Worm (Caenorhabditis elegans) whole organism, L1 larva: ENCODE measurements around the gene C10C6.7.
"Not testable (repeated sequence)": the region's sequence is repeated elsewhere in the genome, so short reads cannot be mapped to it uniquely, and the experiment has no call there.

Source experiments
- C16A3.4 ChIP-seq: fragments of 150-350 bp; optimal IDR thresholded peaks from 2 replicates; lab custom pipeline; 2014; ENCODE audit warnings: missing biosample characterization, missing genetic modification characterization
- Y116A8C.19 ChIP-seq: sonication (generic microtip); optimal IDR thresholded peaks from 2 replicates; lab custom pipeline; 2016; ENCODE audit warnings: missing compliant biosample characterization, missing genetic modification characterization, borderline replicate concordance
- aha-1 ChIP-seq: fragments of 150-350 bp; optimal IDR thresholded peaks from 2 replicates; lab custom pipeline; 2014; ENCODE audit warnings: missing biosample characterization, missing genetic modification characterization
- ceh-82 ChIP-seq, 3 experiments: fragments of 150-350 bp in 1 of 3; sonication (generic microtip) in 2 of 3; optimal IDR thresholded peaks; 2 replicates each; lab custom pipeline; 2014 to 2017; ENCODE audit warnings: missing biosample characterization in 3 of 3, missing genetic modification characterization in 3 of 3
- ceh-88 ChIP-seq: fragments of 200-800 bp; sonication (Bioruptor generic); IDR thresholded peaks from 2 replicates; pipeline ENCODE4 v1.3.6; 2022; ENCODE audit warnings: missing genetic modification characterization, missing compliant biosample characterization
- ceh-90 ChIP-seq: sonication (generic microtip); optimal IDR thresholded peaks from 2 replicates; lab custom pipeline; 2016; ENCODE audit warnings: missing genetic modification characterization, missing compliant biosample characterization
- ces-1 ChIP-seq: fragments of 150-350 bp; optimal IDR thresholded peaks from 2 replicates; lab custom pipeline; 2014; ENCODE audit warnings: missing biosample characterization, missing genetic modification reagents, missing genetic modification characterization
- dsc-1 ChIP-seq: sonication (generic microtip); optimal IDR thresholded peaks from 2 replicates; lab custom pipeline; 2016; ENCODE audit warnings: mild to moderate bottlenecking, missing genetic modification characterization, missing compliant biosample characterization
- efl-1 ChIP-seq, 4 experiments: fragments of 150-350 bp; optimal IDR thresholded peaks in 3 of 4; peaks in 1 of 4; 1 replicate in 1 of 4; 2 replicates in 3 of 4; lab custom pipeline; 2014; ENCODE audit warnings: missing biosample characterization in 2 of 4, missing genetic modification characterization in 2 of 4, missing genetic modification reagents in 2 of 4
- egl-13 ChIP-seq: sonication (generic microtip); optimal IDR thresholded peaks from 2 replicates; lab custom pipeline; 2016; ENCODE audit warnings: missing genotype, missing genetic modification reagents, missing genetic modification characterization, missing compliant biosample characterization
- egl-27 ChIP-seq, 2 experiments: fragments of 150-350 bp in 1 of 2; sonication (generic microtip); optimal IDR thresholded peaks; 3 replicates each; lab custom pipeline; 2017 to 2018; ENCODE audit warnings: missing biosample characterization in 2 of 2, missing genetic modification characterization in 2 of 2, missing genetic modification reagents in 2 of 2
- fkh-8 ChIP-seq: sonication (generic microtip); optimal IDR thresholded peaks from 2 replicates; lab custom pipeline; 2016; ENCODE audit warnings: mild to moderate bottlenecking, missing genetic modification characterization, missing compliant biosample characterization
- fos-1 ChIP-seq: fragments of 150-350 bp; optimal IDR thresholded peaks from 2 replicates; lab custom pipeline; 2014; ENCODE audit warnings: missing biosample characterization, missing genetic modification characterization
- hlh-4 ChIP-seq: sonication (generic microtip); optimal IDR thresholded peaks from 2 replicates; lab custom pipeline; 2016; ENCODE audit warnings: mild to moderate bottlenecking, missing genetic modification characterization, missing compliant biosample characterization
- hpl-2 ChIP-seq: fragments of 150-350 bp; optimal IDR thresholded peaks from 2 replicates; lab custom pipeline; 2014; ENCODE audit warnings: missing biosample characterization, missing genetic modification reagents, missing genetic modification characterization
- lin-13 ChIP-seq: fragments of 150-350 bp; optimal IDR thresholded peaks from 2 replicates; lab custom pipeline; 2014; ENCODE audit warnings: missing biosample characterization, missing genetic modification reagents, missing genetic modification characterization
- lin-35 ChIP-seq, 2 experiments: fragments of 150-350 bp; optimal IDR thresholded peaks; 2 replicates each; lab custom pipeline; 2014; ENCODE audit warnings: missing biosample characterization in 2 of 2, missing genetic modification characterization in 2 of 2, missing genetic modification reagents in 2 of 2
- mab-9 ChIP-seq: fragments of 200-800 bp; sonication (Bioruptor generic); IDR thresholded peaks from 2 replicates; pipeline ENCODE4 v1.3.6; 2022; ENCODE audit warnings: missing genetic modification reagents, missing genetic modification characterization, missing compliant biosample characterization
- nhr-11 ChIP-seq: fragments of 150-350 bp; optimal IDR thresholded peaks from 2 replicates; lab custom pipeline; 2014; ENCODE audit warnings: missing biosample characterization, missing genetic modification characterization
- nhr-237 ChIP-seq: fragments of 150-350 bp; optimal IDR thresholded peaks from 2 replicates; lab custom pipeline; 2014; ENCODE audit warnings: missing biosample characterization, missing genetic modification characterization
- pag-3 ChIP-seq: sonication (generic microtip); optimal IDR thresholded peaks from 2 replicates; lab custom pipeline; 2017; ENCODE audit warnings: missing genetic modification characterization, mild to moderate bottlenecking, missing compliant biosample characterization, antibody characterized with exemption, borderline replicate concordance; ENCODE audit not compliant: insufficient read depth
- pax-3 ChIP-seq: fragments of 200-800 bp; sonication (Bioruptor generic); optimal IDR thresholded peaks from 2 replicates; lab custom pipeline; 2018; ENCODE audit warnings: mild to moderate bottlenecking, missing genetic modification characterization, moderate library complexity, missing compliant biosample characterization
- rnt-1 ChIP-seq: sonication (generic microtip); optimal IDR thresholded peaks from 2 replicates; lab custom pipeline; 2016; ENCODE audit warnings: mild to moderate bottlenecking, missing genetic modification characterization, moderate library complexity, missing compliant biosample characterization
- sup-37 ChIP-seq: fragments of 200-800 bp; sonication (Bioruptor generic); optimal IDR thresholded peaks from 2 replicates; lab custom pipeline; 2018; ENCODE audit warnings: mild to moderate bottlenecking, missing genetic modification characterization, missing compliant biosample characterization
- swsn-7 ChIP-seq: sonication (generic microtip); optimal IDR thresholded peaks from 2 replicates; lab custom pipeline; 2016; ENCODE audit warnings: missing genetic modification characterization, missing compliant biosample characterization
- unc-130 ChIP-seq: fragments of 150-350 bp; optimal IDR thresholded peaks from 2 replicates; lab custom pipeline; 2017; ENCODE audit warnings: missing biosample characterization, missing genetic modification characterization, inconsistent platforms
- unc-62 ChIP-seq: fragments of 150-350 bp; optimal IDR thresholded peaks from 2 replicates; lab custom pipeline; 2014; ENCODE audit warnings: missing biosample characterization, missing genetic modification reagents, missing genetic modification characterization
- xbp-1 ChIP-seq: sonication (generic microtip); optimal IDR thresholded peaks from 2 replicates; lab custom pipeline; 2016; ENCODE audit warnings: missing genetic modification characterization, missing compliant biosample characterization
- zip-4 ChIP-seq: fragments of 200-800 bp; sonication (Bioruptor generic); optimal IDR thresholded peaks from 2 replicates; lab custom pipeline; 2018; ENCODE audit warnings: mild to moderate bottlenecking, missing genetic modification characterization, moderate library complexity, missing compliant biosample characterization

C10C6.7 gene

ce11 chrIV:11425442-11425841, 41.9 kb downstream of the C10C6.7 start, which contains the start of gene kin-4:
Gene kin-4, plus strand, starts transcription at chrIV:11425742.
- TF ChIP-seq dsc-1 (tag; lab: Kevin White, UChicago), result peak; percentile 20
- no peak for TF ChIP-seq egl-13 (tag; lab: Kevin White, UChicago)
- peak; percentile 17 for TF ChIP-seq fkh-8 (tag; lab: Kevin White, UChicago)
- TF ChIP-seq sup-37 (GFP tag; lab: Kevin White, UChicago), result no peak
- TF ChIP-seq fos-1 (tag; lab: Kevin White, UChicago), result no peak
- TF ChIP-seq efl-1 (optimal IDR thresholded peaks at IDR 0.05; lab: Kevin White, UChicago), result no peak
- TF ChIP-seq efl-1 (GFP tag; optimal IDR thresholded peaks at IDR 0.05 in 1 of 2; lab: Kevin White, UChicago), result no peak
- TF ChIP-seq nhr-237 (tag; lab: Kevin White, UChicago), result no peak
- no peak for TF ChIP-seq Y116A8C.19
- TF ChIP-seq unc-62 (GFP tag; lab: Kevin White, UChicago), result no peak
- TF ChIP-seq lin-35 (GFP tag; optimal IDR thresholded peaks at IDR 0.05; lab: Kevin White, UChicago), result no peak
- no peak for TF ChIP-seq pag-3 (tag; lab: Kevin White, UChicago)
- no peak for TF ChIP-seq mab-9 (GFP tag; lab: Robert Waterston, UW)
- no peak for TF ChIP-seq ceh-82 (tag; optimal IDR thresholded peaks at IDR 0.05; lab: Kevin White, UChicago)
- no peak for TF ChIP-seq zip-4
- TF ChIP-seq egl-27 (tag; optimal IDR thresholded peaks at IDR 0.05; lab: Kevin White, UChicago), result no peak

ce11 chrIV:11424830-11425229, 42.5 kb downstream of the C10C6.7 start, which contains the start of gene F22B3.8:
Gene F22B3.8, minus strand, starts transcription at chrIV:11424930.
- TF ChIP-seq nhr-11 (tag; lab: Kevin White, UChicago) (no peak), egl-13 (tag; lab: Kevin White, UChicago) (no peak), pax-3 (no peak), lin-13 (GFP tag; lab: Kevin White, UChicago) (no peak), hpl-2 (GFP tag; lab: Kevin White, UChicago) (no peak), C16A3.4 (tag; lab: Kevin White, UChicago) (no peak)

- no peak for TF ChIP-seq fkh-8 (tag; lab: Kevin White, UChicago)
- no peak for TF ChIP-seq ces-1 (GFP tag; lab: Kevin White, UChicago)
- TF ChIP-seq rnt-1 (tag; lab: Kevin White, UChicago), result no peak
- no peak for TF ChIP-seq ceh-88 (GFP tag; lab: Robert Waterston, UW)
- no peak for TF ChIP-seq hlh-4 (tag; lab: Kevin White, UChicago)
- no peak for TF ChIP-seq ceh-90
- no peak for TF ChIP-seq swsn-7 (tag; lab: Kevin White, UChicago)
- no peak for TF ChIP-seq unc-130 (tag; lab: Kevin White, UChicago)
These were observed 45.6 kb downstream of the C10C6.7 start, which contains the start of gene F22B3.7 for ce11 chrIV:11421696-11422095. Gene F22B3.7, minus strand, starts transcription at chrIV:11421796.

- TF ChIP-seq sup-37 (GFP tag; lab: Kevin White, UChicago); aha-1 (tag; lab: Kevin White, UChicago); xbp-1: not testable (repeated sequence)
These were observed 50.6 kb downstream of the C10C6.7 start, which contains the start of gene F22B3.5 for ce11 chrIV:11416724-11417123. Gene F22B3.5, minus strand, starts transcription at chrIV:11416824.
